Worm (Caenorhabditis elegans) whole organism, L1 larva: ENCODE data around the gene cdo-1.

Experiments used
- C04F5.9 ChIP-seq: sonication (generic microtip); optimal IDR thresholded peaks from 2 replicates; lab custom pipeline; 2016; ENCODE audit warnings: missing genetic modification characterization, missing compliant biosample characterization
- C16A3.4 ChIP-seq: fragments of 150-350 bp; optimal IDR thresholded peaks from 2 replicates; lab custom pipeline; 2014; ENCODE audit warnings: missing biosample characterization, missing genetic modification characterization
- C34B4.2 ChIP-seq: sonication (generic microtip); optimal IDR thresholded peaks from 2 replicates; lab custom pipeline; 2017; ENCODE audit warnings: mild to moderate bottlenecking, missing genetic modification characterization, missing compliant biosample characterization
- F16B12.6 ChIP-seq: fragments of 150-350 bp; optimal IDR thresholded peaks from 2 replicates; lab custom pipeline; 2014; ENCODE audit warnings: missing biosample characterization, missing genetic modification characterization
- aha-1 ChIP-seq: fragments of 150-350 bp; optimal IDR thresholded peaks from 2 replicates; lab custom pipeline; 2014; ENCODE audit warnings: missing biosample characterization, missing genetic modification characterization
- alr-1 ChIP-seq: fragments of 200-800 bp; sonication (Bioruptor generic); optimal IDR thresholded peaks from 2 replicates; lab custom pipeline; 2018; ENCODE audit warnings: borderline replicate concordance, mild to moderate bottlenecking, missing genetic modification characterization, missing compliant biosample characterization
- blmp-1 ChIP-seq: fragments of 150-350 bp; optimal IDR thresholded peaks from 2 replicates; lab custom pipeline; 2014; ENCODE audit warnings: missing biosample characterization, missing genetic modification characterization
- ceh-8 ChIP-seq: fragments of 200-800 bp; sonication (Bioruptor generic); optimal IDR thresholded peaks from 2 replicates; lab custom pipeline; 2018; ENCODE audit warnings: mild to moderate bottlenecking, missing genetic modification characterization, moderate library complexity, missing compliant biosample characterization
- ceh-82 ChIP-seq, 3 experiments: fragments of 150-350 bp in 1 of 3; sonication (generic microtip) in 2 of 3; optimal IDR thresholded peaks; 2 replicates each; lab custom pipeline; 2014 to 2017; ENCODE audit warnings: missing biosample characterization in 3 of 3, missing genetic modification characterization in 3 of 3
- ceh-90 ChIP-seq: sonication (generic microtip); optimal IDR thresholded peaks from 2 replicates; lab custom pipeline; 2016; ENCODE audit warnings: missing genetic modification characterization, missing compliant biosample characterization
- dsc-1 ChIP-seq: sonication (generic microtip); optimal IDR thresholded peaks from 2 replicates; lab custom pipeline; 2016; ENCODE audit warnings: mild to moderate bottlenecking, missing genetic modification characterization, missing compliant biosample characterization
- efl-1 ChIP-seq, 4 experiments: fragments of 150-350 bp; optimal IDR thresholded peaks in 3 of 4; peaks in 1 of 4; 1 replicate in 1 of 4; 2 replicates in 3 of 4; lab custom pipeline; 2014; ENCODE audit warnings: missing biosample characterization in 2 of 4, missing genetic modification characterization in 2 of 4, missing genetic modification reagents in 2 of 4
- egl-27 ChIP-seq, 2 experiments: fragments of 150-350 bp in 1 of 2; sonication (generic microtip); optimal IDR thresholded peaks; 3 replicates each; lab custom pipeline; 2017 to 2018; ENCODE audit warnings: missing biosample characterization in 2 of 2, missing genetic modification characterization in 2 of 2, missing genetic modification reagents in 2 of 2
- elt-2 ChIP-seq: sonication (generic microtip); optimal IDR thresholded peaks from 2 replicates; lab custom pipeline; 2016; ENCODE audit warnings: missing genetic modification characterization, mild to moderate bottlenecking, inconsistent platforms, missing compliant biosample characterization, missing genetic modification reagents
- elt-3 ChIP-seq, 6 experiments: fragments of 150-350 bp in 1 of 6; sonication (generic microtip); optimal IDR thresholded peaks; 2 replicates each; lab custom pipeline; 2017 to 2018; ENCODE audit warnings: missing biosample characterization in 6 of 6, missing genetic modification characterization in 6 of 6, inconsistent platforms in 1 of 6
- fkh-10 ChIP-seq: sonication (generic microtip); optimal IDR thresholded peaks from 2 replicates; lab custom pipeline; 2017; ENCODE audit warnings: missing biosample characterization, missing genetic modification reagents, missing genetic modification characterization
- fkh-4 ChIP-seq: sonication (generic microtip); optimal IDR thresholded peaks from 2 replicates; lab custom pipeline; 2016; ENCODE audit warnings: missing compliant biosample characterization, missing genetic modification characterization, borderline replicate concordance
- fkh-8 ChIP-seq: sonication (generic microtip); optimal IDR thresholded peaks from 2 replicates; lab custom pipeline; 2016; ENCODE audit warnings: mild to moderate bottlenecking, missing genetic modification characterization, missing compliant biosample characterization
- fos-1 ChIP-seq: fragments of 150-350 bp; optimal IDR thresholded peaks from 2 replicates; lab custom pipeline; 2014; ENCODE audit warnings: missing biosample characterization, missing genetic modification characterization
- hpl-2 ChIP-seq: fragments of 150-350 bp; optimal IDR thresholded peaks from 2 replicates; lab custom pipeline; 2014; ENCODE audit warnings: missing biosample characterization, missing genetic modification reagents, missing genetic modification characterization
- isw-1 ChIP-seq: fragments of 200-800 bp; sonication (Bioruptor generic); IDR thresholded peaks from 2 replicates; pipeline ENCODE4 v1.3.6; 2022; ENCODE audit warnings: missing genetic modification characterization, missing compliant biosample characterization
- jun-1 ChIP-seq: fragments of 150-350 bp; optimal IDR thresholded peaks from 2 replicates; lab custom pipeline; 2014; ENCODE audit warnings: missing biosample characterization, missing genetic modification reagents, missing genetic modification characterization
- lin-14 ChIP-seq: fragments of 200-800 bp; sonication (Bioruptor generic); optimal IDR thresholded peaks from 2 replicates; lab custom pipeline; 2018; ENCODE audit warnings: mild to moderate bottlenecking, missing genetic modification characterization, moderate library complexity, missing compliant biosample characterization
- lin-15B ChIP-seq: fragments of 150-350 bp; sonication (generic microtip); optimal IDR thresholded peaks from 3 replicates; lab custom pipeline; 2014; ENCODE audit warnings: missing biosample characterization, missing genetic modification characterization
- lin-35 ChIP-seq, 2 experiments: fragments of 150-350 bp; optimal IDR thresholded peaks; 2 replicates each; lab custom pipeline; 2014; ENCODE audit warnings: missing biosample characterization in 2 of 2, missing genetic modification characterization in 2 of 2, missing genetic modification reagents in 2 of 2
- lin-39 ChIP-seq: fragments of 150-350 bp; optimal IDR thresholded peaks from 2 replicates; lab custom pipeline; 2014; ENCODE audit warnings: missing biosample characterization, missing genetic modification reagents, missing genetic modification characterization
- lsy-2 ChIP-seq, 2 experiments: fragments of 150-350 bp; optimal IDR thresholded peaks; 2 replicates each; lab custom pipeline; 2014; ENCODE audit warnings: missing biosample characterization in 2 of 2, missing genetic modification characterization in 2 of 2
- mep-1 ChIP-seq: fragments of 150-350 bp; optimal IDR thresholded peaks from 2 replicates; lab custom pipeline; 2014; ENCODE audit warnings: missing biosample characterization, missing genetic modification characterization
- nhr-11 ChIP-seq: fragments of 150-350 bp; optimal IDR thresholded peaks from 2 replicates; lab custom pipeline; 2014; ENCODE audit warnings: missing biosample characterization, missing genetic modification characterization
- nhr-12 ChIP-seq: sonication (generic microtip); optimal IDR thresholded peaks from 2 replicates; lab custom pipeline; 2017; ENCODE audit warnings: missing biosample characterization, missing genetic modification characterization
- nhr-19 ChIP-seq: fragments of 200-800 bp; sonication (Bioruptor generic); conservative IDR thresholded peaks from 2 replicates; pipeline ENCODE4 v1.3.6; 2022; ENCODE audit warnings: missing genetic modification characterization, missing compliant biosample characterization
- nhr-237 ChIP-seq: fragments of 150-350 bp; optimal IDR thresholded peaks from 2 replicates; lab custom pipeline; 2014; ENCODE audit warnings: missing biosample characterization, missing genetic modification characterization
- nhr-28 ChIP-seq: fragments of 150-350 bp; optimal IDR thresholded peaks from 2 replicates; lab custom pipeline; 2014; ENCODE audit warnings: missing biosample characterization, missing genetic modification characterization
- nhr-77 ChIP-seq: fragments of 150-350 bp; optimal IDR thresholded peaks from 2 replicates; lab custom pipeline; 2014; ENCODE audit warnings: missing biosample characterization, missing genetic modification characterization
- nhr-85 ChIP-seq: sonication (generic microtip); peaks from one replicate; lab custom pipeline; 2016; ENCODE audit warnings: missing genetic modification characterization, inconsistent platforms, missing compliant biosample characterization
- pax-3 ChIP-seq: fragments of 200-800 bp; sonication (Bioruptor generic); optimal IDR thresholded peaks from 2 replicates; lab custom pipeline; 2018; ENCODE audit warnings: mild to moderate bottlenecking, missing genetic modification characterization, moderate library complexity, missing compliant biosample characterization
- pqm-1 ChIP-seq: sonication (generic microtip); optimal IDR thresholded peaks from 3 replicates; lab custom pipeline; 2017; ENCODE audit warnings: missing biosample characterization, missing genetic modification characterization
- snpc-4 ChIP-seq: fragments of 150-350 bp; optimal IDR thresholded peaks from 2 replicates; lab custom pipeline; 2014; ENCODE audit warnings: missing biosample characterization, missing genetic modification characterization
- snu-23 ChIP-seq: sonication (generic microtip); optimal IDR thresholded peaks from 2 replicates; lab custom pipeline; 2016; ENCODE audit warnings: missing genetic modification characterization, missing compliant biosample characterization
- sptf-1 ChIP-seq: fragments of 150-350 bp; optimal IDR thresholded peaks from 2 replicates; lab custom pipeline; 2014; ENCODE audit warnings: missing biosample characterization, missing genetic modification characterization
- swsn-7 ChIP-seq: sonication (generic microtip); optimal IDR thresholded peaks from 2 replicates; lab custom pipeline; 2016; ENCODE audit warnings: missing genetic modification characterization, missing compliant biosample characterization
- tbx-2 ChIP-seq: sonication (generic microtip); optimal IDR thresholded peaks from 2 replicates; lab custom pipeline; 2016; ENCODE audit warnings: missing genetic modification characterization, missing compliant biosample characterization
- unc-30 ChIP-seq: sonication (generic microtip); optimal IDR thresholded peaks from 2 replicates; lab custom pipeline; 2017; ENCODE audit warnings: missing biosample characterization, missing genetic modification characterization
- unc-62 ChIP-seq: fragments of 150-350 bp; optimal IDR thresholded peaks from 2 replicates; lab custom pipeline; 2014; ENCODE audit warnings: missing biosample characterization, missing genetic modification reagents, missing genetic modification characterization
- xbp-1 ChIP-seq: sonication (generic microtip); optimal IDR thresholded peaks from 2 replicates; lab custom pipeline; 2016; ENCODE audit warnings: missing genetic modification characterization, missing compliant biosample characterization
- zip-4 ChIP-seq: fragments of 200-800 bp; sonication (Bioruptor generic); optimal IDR thresholded peaks from 2 replicates; lab custom pipeline; 2018; ENCODE audit warnings: mild to moderate bottlenecking, missing genetic modification characterization, moderate library complexity, missing compliant biosample characterization
- ztf-11 ChIP-seq, 2 experiments: sonication (generic microtip); optimal IDR thresholded peaks; 2 replicates each; lab custom pipeline; 2016 to 2017; ENCODE audit warnings: missing genetic modification characterization in 2 of 2, missing biosample characterization in 1 of 2, missing compliant biosample characterization in 1 of 2

cdo-1 gene

ce11 chrX:873634-874033 lies 10.3 kb upstream of the cdo-1 start:
- TF ChIP-seq zip-4 (GFP tag; lab: Kevin White, UChicago) (no peak), sptf-1 (tag; lab: Kevin White, UChicago) (no peak), xbp-1 (no peak), ztf-11 (tag; optimal IDR thresholded peaks at IDR 0.05; lab: Kevin White, UChicago) (no peak), fkh-4 (tag; lab: Kevin White, UChicago) (no peak), elt-3 (tag; optimal IDR thresholded peaks at IDR 0.05; lab: Kevin White, UChicago) (no peak), ceh-8 (GFP tag; lab: Kevin White, UChicago) (no peak), nhr-77 (no peak), unc-30 (tag; lab: Kevin White, UChicago) (no peak), C16A3.4 (tag; lab: Kevin White, UChicago) (no peak), nhr-237 (tag; lab: Kevin White, UChicago) (no peak), nhr-12 (tag; lab: Kevin White, UChicago) (no peak), dsc-1 (tag; lab: Kevin White, UChicago) (no peak), isw-1 (GFP tag; lab: Robert Waterston, UW) (no peak), aha-1 (tag; lab: Kevin White, UChicago) (no peak), lin-15B (tag; lab: Kevin White, UChicago) (no peak), hpl-2 (GFP tag; lab: Kevin White, UChicago) (no peak), efl-1 (optimal IDR thresholded peaks at IDR 0.05; lab: Kevin White, UChicago) (no peak), efl-1 (GFP tag; optimal IDR thresholded peaks at IDR 0.05 in 1 of 2; lab: Kevin White, UChicago) (no peak), C34B4.2 (no peak), snpc-4 (tag; lab: Kevin White, UChicago) (no peak)

ce11 chrX:871957-872715 lies 8.8 kb upstream of the cdo-1 start, which contains the start of gene F56F10.1:
F56F10.1 (plus strand) TSS chrX:872603.
- TF ChIP-seq mep-1 (tag; lab: Kevin White, UChicago) (no peak), elt-2 (tag; lab: Kevin White, UChicago) (peak; percentile 1)

- peak; percentile 22 for TF ChIP-seq fos-1 (tag; lab: Kevin White, UChicago)
- peak; percentile 8 for TF ChIP-seq swsn-7 (tag; lab: Kevin White, UChicago)
- TF ChIP-seq lin-14 (GFP tag; lab: Kevin White, UChicago) = peak; percentile 86
- TF ChIP-seq fkh-10 (GFP tag; lab: Kevin White, UChicago) = no peak
- TF ChIP-seq alr-1 (tag; lab: Kevin White, UChicago) = no peak
- TF ChIP-seq snu-23 (GFP tag; lab: Kevin White, UChicago) = peak; percentile 45
- TF ChIP-seq tbx-2 (tag; lab: Kevin White, UChicago) = no peak
- TF ChIP-seq zip-4 (GFP tag; lab: Kevin White, UChicago) = peak; percentile 29
- peak; percentile 16 to 45 for TF ChIP-seq efl-1 (optimal IDR thresholded peaks at IDR 0.05; lab: Kevin White, UChicago)
- TF ChIP-seq efl-1 (GFP tag; optimal IDR thresholded peaks at IDR 0.05 in 1 of 2; lab: Kevin White, UChicago) = no peak
- no peak for TF ChIP-seq lin-39 (tag; lab: Kevin White, UChicago)
- TF ChIP-seq nhr-28 (tag; lab: Kevin White, UChicago) = no peak
- peak in 1 of 2 experiments; percentile 11 for TF ChIP-seq lsy-2 (tag; optimal IDR thresholded peaks at IDR 0.05; lab: Kevin White, UChicago)
- peak; percentile 64 for TF ChIP-seq jun-1 (tag; lab: Kevin White, UChicago)
- TF ChIP-seq pax-3 = no peak
- 0 out of 2 replicates have a peak, but pooled peaks have one; percentile 6 for TF ChIP-seq nhr-19 (GFP tag; lab: Robert Waterston, UW)
- peak in 2 of 3 experiments; percentile 19 to 54 for TF ChIP-seq ceh-82 (tag; optimal IDR thresholded peaks at IDR 0.05; lab: Kevin White, UChicago)
- TF ChIP-seq nhr-85 (tag; lab: Kevin White, UChicago) = peak; percentile 75
- TF ChIP-seq mep-1 (tag; lab: Kevin White, UChicago) = peak; percentile 40
- no peak for TF ChIP-seq unc-30 (tag; lab: Kevin White, UChicago)
- no peak for TF ChIP-seq egl-27 (tag; optimal IDR thresholded peaks at IDR 0.05; lab: Kevin White, UChicago)
- no peak for TF ChIP-seq F16B12.6 (tag; lab: Kevin White, UChicago)
- peak; percentile 51 for TF ChIP-seq blmp-1 (tag; lab: Kevin White, UChicago)
- peak; percentile 16 to 32 for TF ChIP-seq lin-35 (GFP tag; optimal IDR thresholded peaks at IDR 0.05; lab: Kevin White, UChicago)
- TF ChIP-seq C34B4.2 = no peak
- no peak for TF ChIP-seq nhr-11 (tag; lab: Kevin White, UChicago)
- 0 out of 2 replicates have a peak, but pooled peaks have one; percentile 6 for TF ChIP-seq isw-1 (GFP tag; lab: Robert Waterston, UW)
- TF ChIP-seq C04F5.9 (tag; lab: Kevin White, UChicago) = no peak
- TF ChIP-seq unc-62 (GFP tag; lab: Kevin White, UChicago) = no peak
- TF ChIP-seq fkh-8 (tag; lab: Kevin White, UChicago) = peak; percentile 20
- TF ChIP-seq hpl-2 (GFP tag; lab: Kevin White, UChicago) = no peak
- no peak for TF ChIP-seq pqm-1 (tag; lab: Kevin White, UChicago)
- TF ChIP-seq nhr-77 = no peak
- TF ChIP-seq ceh-90 (tag; lab: Kevin White, UChicago) = no peak
Observed at ce11 chrX:871020-871419, 7.6 kb upstream of the cdo-1 start, which contains the start of gene lgl-1. lgl-1 (minus strand) TSS chrX:871089.
